Worm (Caenorhabditis elegans) whole organism, L4 larva: Measurements from ENCODE around the gene Y94H6A.3.

ENCODE experiments used
- ama-1 ChIP-seq: fragments of 150-350 bp; optimal IDR thresholded peaks from 2 replicates; lab custom pipeline; 2014; ENCODE audit warnings: inconsistent platforms, mixed read lengths
- egl-27 ChIP-seq: sonication (generic microtip); optimal IDR thresholded peaks from 3 replicates; lab custom pipeline; 2017; ENCODE audit warnings: missing biosample characterization, missing genetic modification reagents, missing genetic modification characterization

- TF ChIP-seq egl-27 (tag; lab: Kevin White, UChicago) = no peak
- no peak for TF ChIP-seq ama-1
Observed at ce11 chrIV:2628171-2628570, 48.1 kb upstream of the Y94H6A.3 start, which contains the start of gene ngn-1.
